Worm (Caenorhabditis elegans) whole organism, L4 larva: ENCODE measurements around the gene eral-1.

ENCODE experiments used
- D1046.2 ChIP-seq: fragments of 200-800 bp; sonication (Bioruptor generic); IDR thresholded peaks from 2 replicates; pipeline ENCODE4 v1.3.6; 2022; ENCODE audit warnings: missing genetic modification characterization, missing compliant biosample characterization
- F10B5.3 ChIP-seq: sonication (generic microtip); optimal IDR thresholded peaks from 2 replicates; lab custom pipeline; 2016; ENCODE audit warnings: mild to moderate bottlenecking, missing genetic modification characterization, missing compliant biosample characterization
- F44E2.7 ChIP-seq: fragments of 200-800 bp; sonication (Bioruptor generic); IDR thresholded peaks from 2 replicates; pipeline ENCODE4 v2.1.2; 2022; ENCODE audit warnings: missing genetic modification characterization, missing compliant biosample characterization
- F49E8.2 ChIP-seq: sonication (generic microtip); optimal IDR thresholded peaks from 2 replicates; lab custom pipeline; 2016; ENCODE audit warnings: missing compliant biosample characterization, mild to moderate bottlenecking, missing genetic modification characterization, borderline replicate concordance
- R02D3.7 ChIP-seq: fragments of 150-350 bp; sonication (generic microtip); optimal IDR thresholded peaks from 3 replicates; lab custom pipeline; 2014; ENCODE audit warnings: missing biosample characterization, missing genetic modification characterization
- T26A8.4 ChIP-seq: fragments of 200-800 bp; sonication (Bioruptor generic); IDR thresholded peaks from 2 replicates; pipeline ENCODE4 v1.3.6; 2022; ENCODE audit warnings: missing genetic modification characterization, missing compliant biosample characterization
- Y105C5A.15 ChIP-seq: fragments of 200-800 bp; sonication (Bioruptor generic); IDR thresholded peaks from 2 replicates; pipeline ENCODE4 v1.3.6; 2022; ENCODE audit warnings: missing genetic modification characterization, missing compliant biosample characterization
- Y5F2A.4 ChIP-seq: fragments of 200-800 bp; sonication (Bioruptor generic); optimal IDR thresholded peaks from 2 replicates; lab custom pipeline; 2018; ENCODE audit warnings: mild to moderate bottlenecking, missing genetic modification characterization, missing compliant biosample characterization
- ZK546.5 ChIP-seq, 2 experiments: sonication (generic microtip); optimal IDR thresholded peaks; 2 replicates each; lab custom pipeline; 2017; ENCODE audit warnings: missing biosample characterization in 2 of 2, missing genetic modification characterization in 2 of 2
- aha-1 ChIP-seq: fragments of 150-350 bp; peaks from one replicate; lab custom pipeline; 2014; ENCODE audit warnings: missing biosample characterization, missing genetic modification characterization
- ama-1 ChIP-seq: fragments of 150-350 bp; optimal IDR thresholded peaks from 2 replicates; lab custom pipeline; 2014; ENCODE audit warnings: inconsistent platforms, mixed read lengths
- ceh-32 ChIP-seq: sonication (generic microtip); optimal IDR thresholded peaks from 2 replicates; lab custom pipeline; 2016; ENCODE audit warnings: mild to moderate bottlenecking, missing genetic modification characterization, missing compliant biosample characterization; ENCODE audit not compliant: poor library complexity
- ces-1 ChIP-seq: fragments of 150-350 bp; sonication (generic microtip); optimal IDR thresholded peaks from 4 replicates; lab custom pipeline; 2014; ENCODE audit warnings: missing biosample characterization, missing genetic modification reagents, missing genetic modification characterization
- cey-2 ChIP-seq: sonication (generic microtip); optimal IDR thresholded peaks from 3 replicates; lab custom pipeline; 2017; ENCODE audit warnings: missing genetic modification characterization, mild to moderate bottlenecking, missing compliant biosample characterization, antibody characterized with exemption, borderline replicate concordance; ENCODE audit not compliant: insufficient read depth
- ctbp-1 ChIP-seq: fragments of 200-800 bp; sonication (Bioruptor generic); IDR thresholded peaks from 2 replicates; pipeline ENCODE4 v1.3.6; 2022; ENCODE audit warnings: missing genetic modification reagents, missing genetic modification characterization, missing compliant biosample characterization
- daf-16 ChIP-seq, 3 experiments: sonication (generic microtip); optimal IDR thresholded peaks; 2 replicates each; lab custom pipeline; 2016 to 2017; ENCODE audit warnings: missing genetic modification characterization in 3 of 3, missing genetic modification reagents in 3 of 3, mild to moderate bottlenecking in 2 of 3, missing compliant biosample characterization in 2 of 3, missing biosample characterization in 1 of 3, moderate library complexity in 1 of 3
- daf-19 ChIP-seq: fragments of 200-800 bp; sonication (Bioruptor generic); conservative IDR thresholded peaks from 2 replicates; pipeline ENCODE4 v1.3.6; 2022; ENCODE audit warnings: missing genetic modification characterization, missing compliant biosample characterization
- daf-8 ChIP-seq: fragments of 200-800 bp; sonication (Bioruptor generic); IDR thresholded peaks from 2 replicates; pipeline ENCODE4 v1.3.6; 2022; ENCODE audit warnings: missing genetic modification characterization, missing compliant biosample characterization
- dmd-6 ChIP-seq: fragments of 200-800 bp; sonication (Bioruptor generic); IDR thresholded peaks from 2 replicates; pipeline ENCODE4 v1.3.6; 2022; ENCODE audit warnings: missing genetic modification reagents, missing genetic modification characterization, missing compliant biosample characterization
- duxl-1 ChIP-seq: sonication (generic microtip); optimal IDR thresholded peaks from 2 replicates; lab custom pipeline; 2016; ENCODE audit warnings: mild to moderate bottlenecking, missing genetic modification characterization, moderate library complexity, missing compliant biosample characterization; ENCODE audit not compliant: poor library complexity
- egl-43 ChIP-seq: fragments of 200-800 bp; sonication (Bioruptor generic); IDR thresholded peaks from 2 replicates; pipeline ENCODE4 v1.3.6; 2022; ENCODE audit warnings: missing genetic modification reagents, missing genetic modification characterization, missing compliant biosample characterization
- fkh-10 ChIP-seq: fragments of 150-350 bp; optimal IDR thresholded peaks from 2 replicates; lab custom pipeline; 2014; ENCODE audit warnings: missing biosample characterization, missing genetic modification reagents, missing genetic modification characterization
- hif-1 ChIP-seq, 2 experiments: sonication (generic microtip); optimal IDR thresholded peaks; 2 replicates each; lab custom pipeline; 2016 to 2017; ENCODE audit warnings: missing compliant biosample characterization in 2 of 2, missing genetic modification characterization in 2 of 2, missing genetic modification reagents in 2 of 2, missing genotype in 2 of 2, mild to moderate bottlenecking in 1 of 2
- hlh-11 ChIP-seq: fragments of 200-800 bp; sonication (Bioruptor generic); optimal IDR thresholded peaks from 2 replicates; lab custom pipeline; 2018; ENCODE audit warnings: mild to moderate bottlenecking, missing genetic modification characterization, missing compliant biosample characterization
- lin-13 ChIP-seq: fragments of 150-350 bp; optimal IDR thresholded peaks from 2 replicates; lab custom pipeline; 2014; ENCODE audit warnings: missing biosample characterization, missing genetic modification reagents, missing genetic modification characterization
- lin-15B ChIP-seq: fragments of 150-350 bp; sonication (generic microtip); optimal IDR thresholded peaks from 3 replicates; lab custom pipeline; 2014; ENCODE audit warnings: missing biosample characterization, missing genetic modification characterization
- lir-3 ChIP-seq: sonication (generic microtip); optimal IDR thresholded peaks from 2 replicates; lab custom pipeline; 2016; ENCODE audit warnings: mild to moderate bottlenecking, missing genetic modification characterization, missing compliant biosample characterization
- madf-9 ChIP-seq: fragments of 200-800 bp; sonication (Bioruptor generic); conservative IDR thresholded peaks from 2 replicates; pipeline ENCODE4 v1.3.6; 2022; ENCODE audit warnings: missing genetic modification reagents, missing genetic modification characterization, missing compliant biosample characterization
- mxl-3 ChIP-seq: fragments of 200-800 bp; sonication (Bioruptor generic); optimal IDR thresholded peaks from 2 replicates; lab custom pipeline; 2018; ENCODE audit warnings: mild to moderate bottlenecking, missing genetic modification characterization, missing compliant biosample characterization
- nhr-10 ChIP-seq: fragments of 150-350 bp; optimal IDR thresholded peaks from 2 replicates; lab custom pipeline; 2014; ENCODE audit warnings: missing biosample characterization, missing genetic modification characterization
- nhr-11 ChIP-seq: fragments of 150-350 bp; optimal IDR thresholded peaks from 2 replicates; lab custom pipeline; 2014; ENCODE audit warnings: missing biosample characterization, missing genetic modification characterization
- nhr-111 ChIP-seq: fragments of 200-800 bp; sonication (Bioruptor generic); optimal IDR thresholded peaks from 2 replicates; lab custom pipeline; 2018; ENCODE audit warnings: mild to moderate bottlenecking, missing genetic modification characterization, missing compliant biosample characterization
- nhr-25 ChIP-seq: sonication (generic microtip); optimal IDR thresholded peaks from 2 replicates; lab custom pipeline; 2017; ENCODE audit warnings: missing genetic modification characterization, mild to moderate bottlenecking, missing compliant biosample characterization, antibody characterized with exemption, moderate library complexity, borderline replicate concordance; ENCODE audit not compliant: insufficient read depth
- nhr-41 ChIP-seq: fragments of 200-800 bp; sonication (Bioruptor generic); IDR thresholded peaks from 2 replicates; pipeline ENCODE4 v1.3.6; 2022; ENCODE audit warnings: missing genetic modification reagents, missing genetic modification characterization, missing compliant biosample characterization
- nhr-6 ChIP-seq: fragments of 150-350 bp; optimal IDR thresholded peaks from 2 replicates; lab custom pipeline; 2014; ENCODE audit warnings: missing biosample characterization, missing genetic modification characterization
- nhr-76 ChIP-seq: fragments of 150-350 bp; optimal IDR thresholded peaks from 2 replicates; lab custom pipeline; 2014; ENCODE audit warnings: missing biosample characterization, missing genetic modification characterization
- pqm-1 ChIP-seq: sonication (generic microtip); optimal IDR thresholded peaks from 2 replicates; lab custom pipeline; 2017; ENCODE audit warnings: missing biosample characterization, missing genetic modification characterization
- saeg-2 ChIP-seq: fragments of 200-800 bp; sonication (Bioruptor generic); IDR thresholded peaks from 2 replicates; pipeline ENCODE4 v1.3.6; 2022; ENCODE audit warnings: missing genetic modification reagents, missing genetic modification characterization, missing compliant biosample characterization
- sdz-12 ChIP-seq: fragments of 200-800 bp; sonication (Bioruptor generic); optimal IDR thresholded peaks from 2 replicates; lab custom pipeline; 2018; ENCODE audit warnings: mild to moderate bottlenecking, missing genetic modification characterization, missing compliant biosample characterization
- snpc-4 ChIP-seq: fragments of 150-350 bp; optimal IDR thresholded peaks from 2 replicates; lab custom pipeline; 2014; ENCODE audit warnings: missing biosample characterization, missing genetic modification characterization
- spr-1 ChIP-seq: sonication (generic microtip); optimal IDR thresholded peaks from 2 replicates; lab custom pipeline; 2016; ENCODE audit warnings: mild to moderate bottlenecking, missing genetic modification characterization, missing compliant biosample characterization
- spr-3 ChIP-seq: fragments of 200-800 bp; sonication (Bioruptor generic); optimal IDR thresholded peaks from 2 replicates; lab custom pipeline; 2018; ENCODE audit warnings: mild to moderate bottlenecking, missing genetic modification characterization, missing compliant biosample characterization
- tag-97 ChIP-seq: fragments of 200-800 bp; sonication (Bioruptor generic); IDR thresholded peaks from 2 replicates; pipeline ENCODE4 v1.3.6; 2022; ENCODE audit warnings: missing genetic modification characterization, missing compliant biosample characterization
- tra-1 ChIP-seq: fragments of 200-800 bp; sonication (Bioruptor generic); IDR thresholded peaks from 2 replicates; pipeline ENCODE4 v1.3.6; 2022; ENCODE audit warnings: missing genetic modification reagents, missing genetic modification characterization, missing compliant biosample characterization
- unc-130 ChIP-seq: sonication (generic microtip); optimal IDR thresholded peaks from 2 replicates; lab custom pipeline; 2016; ENCODE audit warnings: missing genetic modification reagents, missing genetic modification characterization, missing compliant biosample characterization
- unc-39 ChIP-seq: sonication (generic microtip); optimal IDR thresholded peaks from 2 replicates; lab custom pipeline; 2017; ENCODE audit warnings: missing biosample characterization, missing genetic modification characterization
- zip-11 ChIP-seq: fragments of 200-800 bp; sonication (Bioruptor generic); IDR thresholded peaks from 2 replicates; pipeline ENCODE4 v1.3.6; 2022; ENCODE audit warnings: missing genetic modification characterization, missing compliant biosample characterization
- zip-2 ChIP-seq: fragments of 150-350 bp; optimal IDR thresholded peaks from 2 replicates; lab custom pipeline; 2014; ENCODE audit warnings: missing biosample characterization, missing genetic modification characterization

The eral-1 gene

ce11 chrII:9619995-9620535, 30.5 kb upstream of the eral-1 start (continued):
- TF ChIP-seq dmd-6 (no peak), saeg-2 (no peak), spr-3 (GFP tag; lab: Kevin White, UChicago) (no peak), fkh-10 (no peak), hlh-11 (tag; lab: Kevin White, UChicago) (peak; percentile 75), zip-11 (GFP tag; lab: Robert Waterston, UW) (no peak), madf-9 (GFP tag; lab: Robert Waterston, UW) (no peak), nhr-25 (tag; lab: Kevin White, UChicago) (no peak), ZK546.5 (tag; optimal IDR thresholded peaks at IDR 0.05; lab: Kevin White, UChicago) (no peak), unc-130 (GFP tag; lab: Kevin White, UChicago) (no peak), ceh-32 (tag; lab: Kevin White, UChicago) (no peak), egl-43 (GFP tag; lab: Robert Waterston, UW) (no peak), cey-2 (tag; lab: Kevin White, UChicago) (no peak), tra-1 (GFP tag; lab: Robert Waterston, UW) (no peak), D1046.2 (GFP tag; lab: Robert Waterston, UW) (no peak), R02D3.7 (tag; lab: Kevin White, UChicago) (no peak), F10B5.3 (tag; lab: Kevin White, UChicago) (no peak), daf-8 (GFP tag; lab: Robert Waterston, UW) (no peak), Y105C5A.15 (GFP tag; lab: Robert Waterston, UW) (no peak), mxl-3 (GFP tag; lab: Kevin White, UChicago) (peak; percentile 48), ama-1 (lab: Kevin White, UChicago) (peak; percentile 6), sdz-12 (GFP tag; lab: Kevin White, UChicago) (no peak), ces-1 (GFP tag; lab: Kevin White, UChicago) (no peak), nhr-11 (tag; lab: Kevin White, UChicago) (peak; percentile 24), zip-2 (tag; lab: Kevin White, UChicago) (peak; percentile 14), daf-16 (GFP tag; optimal IDR thresholded peaks at IDR 0.05; lab: Kevin White, UChicago) (no peak), daf-16 (tag; optimal IDR thresholded peaks at IDR 0.05; lab: Kevin White, UChicago) (no peak)

- 0 out of 2 replicates have a peak, but pooled peaks have one; percentile 53 for TF ChIP-seq nhr-41 (GFP tag; lab: Robert Waterston, UW)
- TF ChIP-seq Y5F2A.4: no peak
- no peak for TF ChIP-seq F44E2.7 (GFP tag; lab: Robert Waterston, UW)
- no peak for TF ChIP-seq daf-19 (GFP tag; lab: Robert Waterston, UW)
- no peak for TF ChIP-seq daf-8 (GFP tag; lab: Robert Waterston, UW)
- no peak for TF ChIP-seq nhr-6 (tag; lab: Kevin White, UChicago)
- TF ChIP-seq nhr-10 (tag; lab: Kevin White, UChicago): no peak
- TF ChIP-seq lin-13 (GFP tag; lab: Kevin White, UChicago): no peak
- TF ChIP-seq nhr-76 (tag; lab: Kevin White, UChicago): no peak
- TF ChIP-seq mxl-3 (GFP tag; lab: Kevin White, UChicago): peak; percentile 94
- TF ChIP-seq aha-1 (tag; lab: Kevin White, UChicago): peak; percentile 76
- TF ChIP-seq lin-15B: no peak
- peak; percentile 33 for TF ChIP-seq T26A8.4 (GFP tag; lab: Robert Waterston, UW)
- no peak for TF ChIP-seq tag-97
- no peak for TF ChIP-seq duxl-1 (tag; lab: Kevin White, UChicago)
- no peak for TF ChIP-seq Y105C5A.15 (GFP tag; lab: Robert Waterston, UW)
- TF ChIP-seq spr-1 (tag; lab: Kevin White, UChicago): peak; percentile 24
- TF ChIP-seq nhr-25 (tag; lab: Kevin White, UChicago): no peak
- no peak for TF ChIP-seq unc-39 (tag; lab: Kevin White, UChicago)
- no peak for TF ChIP-seq hif-1 (tag; optimal IDR thresholded peaks at IDR 0.05; lab: Kevin White, UChicago)
- no peak for TF ChIP-seq sdz-12 (GFP tag; lab: Kevin White, UChicago)
- TF ChIP-seq egl-43 (GFP tag; lab: Robert Waterston, UW): 0 out of 2 replicates have a peak, but pooled peaks have one; percentile 7
- no peak for TF ChIP-seq lir-3 (tag; lab: Kevin White, UChicago)
- 0 out of 2 replicates have a peak, but pooled peaks have one; percentile 18 for TF ChIP-seq saeg-2
- TF ChIP-seq snpc-4: no peak
- TF ChIP-seq ceh-32 (tag; lab: Kevin White, UChicago): no peak
- no peak for TF ChIP-seq ctbp-1 (GFP tag; lab: Robert Waterston, UW)
- TF ChIP-seq pqm-1 (tag; lab: Kevin White, UChicago): peak; percentile 41
- no peak for TF ChIP-seq F49E8.2 (tag; lab: Kevin White, UChicago)
- TF ChIP-seq nhr-111 (GFP tag; lab: Kevin White, UChicago): no peak
These were observed 29.9 kb upstream of the eral-1 start for ce11 chrII:9619402-9619862.
